Fruit fly (Drosophila melanogaster): ENCODE measurements around the gene CG3652.

The CG3652 gene

DNA sequence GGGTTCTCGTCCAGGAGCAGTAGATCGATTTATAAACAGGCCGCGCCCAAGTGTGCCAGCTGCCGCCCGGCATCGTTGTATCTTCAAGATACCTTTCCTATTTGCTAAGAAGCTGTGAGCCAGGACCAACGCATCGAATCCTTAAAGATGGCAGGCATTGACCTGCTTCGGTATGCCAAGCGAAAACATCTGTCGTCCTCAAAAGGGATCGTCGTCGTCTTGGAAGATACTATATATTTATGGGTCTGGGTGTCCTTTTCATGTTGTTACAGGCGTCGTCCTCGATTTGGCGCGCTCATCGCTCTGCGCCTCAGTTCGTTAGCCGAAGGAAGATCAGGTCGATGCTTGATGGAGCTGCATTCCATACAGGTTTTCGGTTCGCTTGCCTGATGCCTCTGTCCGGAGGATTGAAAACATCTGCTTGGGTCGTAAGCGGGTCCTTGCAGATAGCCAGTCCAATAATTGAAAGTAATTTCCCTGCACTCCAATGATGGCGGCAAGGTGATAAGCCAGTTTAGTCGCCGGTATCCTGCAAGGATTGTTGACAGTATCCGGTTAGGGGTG is 29.9 kb downstream of the CG3652 start:
- TF ChIP-seq Jra (GFP tag; optimal IDR thresholded peaks at IDR 0.05) (no peak), tai (GFP tag; optimal IDR thresholded peaks at IDR 0.05) (no peak), Mio (GFP tag; optimal IDR thresholded peaks at IDR 0.05) (no peak), rgr (GFP tag; optimal IDR thresholded peaks at IDR 0.05) (no peak), sage (GFP tag; optimal IDR thresholded peaks at IDR 0.05) (no peak), ey (GFP tag; optimal IDR thresholded peaks at IDR 0.05) (no peak), usp (GFP tag; optimal IDR thresholded peaks at IDR 0.05) (no peak), brk (GFP tag; optimal IDR thresholded peaks at IDR 0.05) (no peak), Myc (optimal IDR thresholded peaks at IDR 0.05) (no peak), N (GFP tag; optimal IDR thresholded peaks at IDR 0.05) (no peak)

DNA sequence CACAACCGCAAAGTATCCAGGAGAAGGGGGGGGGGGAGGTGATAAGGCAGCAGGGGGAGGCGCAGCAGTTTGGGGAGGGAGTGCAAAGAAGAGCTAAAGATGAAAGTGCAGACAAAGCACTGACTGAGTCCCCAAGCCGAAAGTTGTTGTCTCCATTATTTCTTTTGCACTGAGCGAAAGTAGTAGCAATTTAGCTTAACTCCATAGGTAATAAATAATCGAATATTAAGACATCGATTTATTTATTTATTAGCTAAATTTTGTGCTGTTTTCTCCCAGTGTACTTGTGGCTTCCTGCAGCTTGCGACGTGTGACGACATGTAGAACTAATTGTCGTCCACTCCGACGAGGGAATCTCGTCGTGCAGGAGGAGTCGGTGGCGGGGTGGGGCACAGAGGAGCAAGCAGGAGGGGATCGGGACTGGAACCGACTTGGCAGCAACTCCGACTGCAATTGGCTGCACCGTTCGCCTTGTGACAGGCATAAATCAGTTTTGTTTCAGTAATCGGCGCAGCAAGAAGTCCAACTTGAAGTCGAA is 32.2 kb downstream of the CG3652 start, which contains the start of gene Traf4:
Traf4 (plus strand) TSS at position 488 of the 538 bp plus-strand sequence.
- TF ChIP-seq woc (GFP tag; optimal IDR thresholded peaks at IDR 0.05) (peak; percentile 27), Myc (optimal IDR thresholded peaks at IDR 0.05) (no peak), HLH106 (tag; optimal IDR thresholded peaks at IDR 0.05) (peak; percentile 46), pan (optimal IDR thresholded peaks at IDR 0.05) (no peak), OdsH (GFP tag; optimal IDR thresholded peaks at IDR 0.05) (peak; percentile 33), foxo (GFP tag; optimal IDR thresholded peaks at IDR 0.05) (peak in 1 of 2 experiments; percentile 62), Hr83 (GFP tag; optimal IDR thresholded peaks at IDR 0.05; ENCODE audit: poor library complexity, severe bottlenecking) (no peak), lola (GFP tag; optimal IDR thresholded peaks at IDR 0.05) (no peak), psq (GFP tag; optimal IDR thresholded peaks at IDR 0.05) (peak; percentile 83), jim (GFP tag; optimal IDR thresholded peaks at IDR 0.05) (no peak), brk (GFP tag; optimal IDR thresholded peaks at IDR 0.05) (peak; percentile 26), br (GFP tag; optimal IDR thresholded peaks at IDR 0.05) (peak; percentile 19), Vsx2 (GFP tag; optimal IDR thresholded peaks at IDR 0.05; ENCODE audit: partially characterized antibody) (no peak), fru (GFP tag; optimal IDR thresholded peaks at IDR 0.05) (peak; percentile 32), Hnf4 (GFP tag; optimal IDR thresholded peaks at IDR 0.05) (peak; percentile 40), Sp1 (GFP tag; optimal IDR thresholded peaks at IDR 0.05) (peak; percentile 38), dsf (GFP tag; optimal IDR thresholded peaks at IDR 0.05; ENCODE audit: borderline replicate concordance) (no peak), N (GFP tag; optimal IDR thresholded peaks at IDR 0.05) (no peak), rgr (GFP tag; optimal IDR thresholded peaks at IDR 0.05) (peak; percentile 26), h (GFP tag; optimal IDR thresholded peaks at IDR 0.05) (peak; percentile 54), ey (GFP tag; optimal IDR thresholded peaks at IDR 0.05) (no peak), Jra (GFP tag; optimal IDR thresholded peaks at IDR 0.05) (no peak)

DNA sequence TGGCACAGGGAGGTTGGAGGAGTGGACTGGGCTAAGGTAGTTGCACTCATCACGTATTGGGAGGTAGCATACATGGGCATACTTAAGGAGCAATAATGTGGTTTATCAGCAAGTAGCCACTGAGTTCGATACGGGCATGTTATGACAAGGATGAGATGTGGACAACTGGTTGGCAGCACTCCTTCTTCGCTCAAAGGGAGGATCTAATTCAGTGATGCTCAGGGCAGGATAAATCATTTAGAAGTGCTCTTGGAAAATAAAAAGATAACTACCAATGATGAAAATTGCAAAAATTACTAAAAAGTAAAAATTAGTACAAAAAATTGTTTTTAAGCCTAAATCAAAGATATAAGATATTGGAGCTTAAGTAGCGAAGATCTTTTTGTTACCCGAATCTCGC is 32.8 kb downstream of the CG3652 start:
- peak; percentile 5 for TF ChIP-seq ey (GFP tag; optimal IDR thresholded peaks at IDR 0.05)
- TF ChIP-seq sage (GFP tag; optimal IDR thresholded peaks at IDR 0.05), result no peak

DNA sequence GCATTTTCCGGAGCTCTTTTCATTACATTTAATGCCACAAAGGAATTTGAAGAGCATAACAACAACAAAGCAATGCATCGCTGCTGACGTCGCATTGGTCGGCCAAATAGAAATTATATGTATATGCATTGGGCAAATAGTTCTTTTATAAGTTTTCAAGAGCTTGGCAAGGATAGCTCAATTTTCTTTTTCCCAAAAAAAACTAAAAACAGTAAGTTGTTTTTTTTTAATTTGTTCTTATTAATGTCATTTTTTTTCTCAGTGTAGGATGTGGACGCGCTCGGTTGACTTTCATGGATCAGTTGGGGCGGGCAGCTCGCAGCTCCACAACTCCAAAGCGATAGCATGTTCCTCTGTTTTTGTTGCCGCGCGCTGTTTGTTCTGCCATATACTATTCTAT is 34.5 kb downstream of the CG3652 start:
- TF ChIP-seq rgr (GFP tag; optimal IDR thresholded peaks at IDR 0.05), result no peak
- TF ChIP-seq pan (optimal IDR thresholded peaks at IDR 0.05), result no peak

DNA sequence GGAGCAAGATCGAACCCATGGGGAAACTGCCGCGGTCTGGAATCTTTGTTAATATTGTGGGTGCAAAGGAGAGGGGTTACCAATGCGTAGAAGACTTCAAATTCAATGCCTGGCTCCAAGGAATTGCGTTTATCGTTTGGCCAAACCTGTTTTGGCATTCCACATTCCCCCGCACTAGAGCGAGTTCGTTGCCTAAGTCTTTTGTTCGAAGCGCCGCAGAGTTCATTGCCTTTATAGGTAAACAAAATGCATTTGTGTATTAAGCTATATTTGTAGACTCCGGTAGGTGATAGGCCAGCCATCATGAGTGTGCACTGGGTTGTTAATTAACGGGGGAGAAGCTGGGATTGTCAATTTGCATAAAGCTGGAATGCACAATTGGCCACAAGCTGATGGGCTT is 38.6 kb downstream of the CG3652 start:
- TF ChIP-seq pan (optimal IDR thresholded peaks at IDR 0.05), result no peak
- TF ChIP-seq brk (GFP tag; optimal IDR thresholded peaks at IDR 0.05), result no peak
- TF ChIP-seq Sp1 (GFP tag; optimal IDR thresholded peaks at IDR 0.05), result no peak
- TF ChIP-seq dmrt93B (GFP tag; optimal IDR thresholded peaks at IDR 0.05), result no peak
- TF ChIP-seq N (GFP tag; optimal IDR thresholded peaks at IDR 0.05), result no peak
- no peak for TF ChIP-seq Dif (GFP tag; optimal IDR thresholded peaks at IDR 0.05; ENCODE audit: partially characterized antibody)
- no peak for TF ChIP-seq lola (GFP tag; optimal IDR thresholded peaks at IDR 0.05)
- no peak for TF ChIP-seq rgr (GFP tag; optimal IDR thresholded peaks at IDR 0.05)
- no peak for TF ChIP-seq dsf (GFP tag; optimal IDR thresholded peaks at IDR 0.05; ENCODE audit: borderline replicate concordance)
- no peak for TF ChIP-seq Rel (GFP tag; optimal IDR thresholded peaks at IDR 0.05)
- no peak for TF ChIP-seq Rel (tag; optimal IDR thresholded peaks at IDR 0.05)
- TF ChIP-seq sage (GFP tag; optimal IDR thresholded peaks at IDR 0.05), result no peak
- no peak for TF ChIP-seq GATAd (GFP tag; optimal IDR thresholded peaks at IDR 0.05)
- TF ChIP-seq foxo (GFP tag; optimal IDR thresholded peaks at IDR 0.05), result no peak
- no peak for TF ChIP-seq Myc (optimal IDR thresholded peaks at IDR 0.05)
- TF ChIP-seq Jra (GFP tag; optimal IDR thresholded peaks at IDR 0.05), result no peak
- no peak for TF ChIP-seq HLH106 (tag; optimal IDR thresholded peaks at IDR 0.05)
